Worm (Caenorhabditis elegans) whole organism, L1 larva: Measurements from ENCODE around the gene F46B3.16.

ENCODE experiments used
- C04F5.9 ChIP-seq: sonication (generic microtip); optimal IDR thresholded peaks from 2 replicates; lab custom pipeline; 2016; ENCODE audit warnings: missing genetic modification characterization, missing compliant biosample characterization
- C16A3.4 ChIP-seq: fragments of 150-350 bp; optimal IDR thresholded peaks from 2 replicates; lab custom pipeline; 2014; ENCODE audit warnings: missing biosample characterization, missing genetic modification characterization
- Y116A8C.19 ChIP-seq: sonication (generic microtip); optimal IDR thresholded peaks from 2 replicates; lab custom pipeline; 2016; ENCODE audit warnings: missing compliant biosample characterization, missing genetic modification characterization, borderline replicate concordance
- aha-1 ChIP-seq: fragments of 150-350 bp; optimal IDR thresholded peaks from 2 replicates; lab custom pipeline; 2014; ENCODE audit warnings: missing biosample characterization, missing genetic modification characterization
- alr-1 ChIP-seq: fragments of 200-800 bp; sonication (Bioruptor generic); optimal IDR thresholded peaks from 2 replicates; lab custom pipeline; 2018; ENCODE audit warnings: borderline replicate concordance, mild to moderate bottlenecking, missing genetic modification characterization, missing compliant biosample characterization
- ama-1 ChIP-seq: fragments of 150-350 bp; optimal IDR thresholded peaks from 2 replicates; lab custom pipeline; 2014
- blmp-1 ChIP-seq: fragments of 150-350 bp; optimal IDR thresholded peaks from 2 replicates; lab custom pipeline; 2014; ENCODE audit warnings: missing biosample characterization, missing genetic modification characterization
- ceh-8 ChIP-seq: fragments of 200-800 bp; sonication (Bioruptor generic); optimal IDR thresholded peaks from 2 replicates; lab custom pipeline; 2018; ENCODE audit warnings: mild to moderate bottlenecking, missing genetic modification characterization, moderate library complexity, missing compliant biosample characterization
- ceh-90 ChIP-seq: sonication (generic microtip); optimal IDR thresholded peaks from 2 replicates; lab custom pipeline; 2016; ENCODE audit warnings: missing genetic modification characterization, missing compliant biosample characterization
- dsc-1 ChIP-seq: sonication (generic microtip); optimal IDR thresholded peaks from 2 replicates; lab custom pipeline; 2016; ENCODE audit warnings: mild to moderate bottlenecking, missing genetic modification characterization, missing compliant biosample characterization
- efl-3 ChIP-seq: fragments of 200-800 bp; sonication (Bioruptor generic); optimal IDR thresholded peaks from 2 replicates; lab custom pipeline; 2018; ENCODE audit warnings: mild to moderate bottlenecking, missing genetic modification characterization, missing compliant biosample characterization
- egl-13 ChIP-seq: sonication (generic microtip); optimal IDR thresholded peaks from 2 replicates; lab custom pipeline; 2016; ENCODE audit warnings: missing genotype, missing genetic modification reagents, missing genetic modification characterization, missing compliant biosample characterization
- ets-5 ChIP-seq: fragments of 200-800 bp; sonication (Bioruptor generic); IDR thresholded peaks from 2 replicates; pipeline ENCODE4 v1.3.6; 2022; ENCODE audit warnings: missing genetic modification characterization, missing compliant biosample characterization
- fkh-10 ChIP-seq: sonication (generic microtip); optimal IDR thresholded peaks from 2 replicates; lab custom pipeline; 2017; ENCODE audit warnings: missing biosample characterization, missing genetic modification reagents, missing genetic modification characterization
- fos-1 ChIP-seq: fragments of 150-350 bp; optimal IDR thresholded peaks from 2 replicates; lab custom pipeline; 2014; ENCODE audit warnings: missing biosample characterization, missing genetic modification characterization
- hlh-17 ChIP-seq: fragments of 200-800 bp; sonication (Bioruptor generic); optimal IDR thresholded peaks from 2 replicates; lab custom pipeline; 2018; ENCODE audit warnings: missing genetic modification characterization, mild to moderate bottlenecking, missing compliant biosample characterization, moderate library complexity, borderline replicate concordance
- hlh-4 ChIP-seq: sonication (generic microtip); optimal IDR thresholded peaks from 2 replicates; lab custom pipeline; 2016; ENCODE audit warnings: mild to moderate bottlenecking, missing genetic modification characterization, missing compliant biosample characterization
- hpl-2 ChIP-seq: fragments of 150-350 bp; optimal IDR thresholded peaks from 2 replicates; lab custom pipeline; 2014; ENCODE audit warnings: missing biosample characterization, missing genetic modification reagents, missing genetic modification characterization
- jun-1 ChIP-seq: fragments of 150-350 bp; optimal IDR thresholded peaks from 2 replicates; lab custom pipeline; 2014; ENCODE audit warnings: missing biosample characterization, missing genetic modification reagents, missing genetic modification characterization
- lsy-2 ChIP-seq, 2 experiments: fragments of 150-350 bp; optimal IDR thresholded peaks; 2 replicates each; lab custom pipeline; 2014; ENCODE audit warnings: missing biosample characterization in 2 of 2, missing genetic modification characterization in 2 of 2
- mdl-1 ChIP-seq, 2 experiments: fragments of 150-350 bp; optimal IDR thresholded peaks; 2 replicates each; lab custom pipeline; 2014 to 2017; ENCODE audit warnings: missing biosample characterization in 2 of 2, missing genetic modification characterization in 2 of 2, inconsistent platforms in 1 of 2
- mef-2 ChIP-seq: fragments of 150-350 bp; optimal IDR thresholded peaks from 2 replicates; lab custom pipeline; 2014; ENCODE audit warnings: missing biosample characterization, missing genetic modification characterization
- mep-1 ChIP-seq: fragments of 150-350 bp; optimal IDR thresholded peaks from 2 replicates; lab custom pipeline; 2014; ENCODE audit warnings: missing biosample characterization, missing genetic modification characterization
- nhr-12 ChIP-seq: sonication (generic microtip); optimal IDR thresholded peaks from 2 replicates; lab custom pipeline; 2017; ENCODE audit warnings: missing biosample characterization, missing genetic modification characterization
- nhr-47 ChIP-seq: sonication (generic microtip); optimal IDR thresholded peaks from 2 replicates; lab custom pipeline; 2016; ENCODE audit warnings: mild to moderate bottlenecking, missing genetic modification characterization, moderate library complexity, missing compliant biosample characterization
- nhr-76 ChIP-seq: sonication (generic microtip); optimal IDR thresholded peaks from 2 replicates; lab custom pipeline; 2017; ENCODE audit warnings: missing biosample characterization, missing genetic modification characterization
- nhr-77 ChIP-seq: fragments of 150-350 bp; optimal IDR thresholded peaks from 2 replicates; lab custom pipeline; 2014; ENCODE audit warnings: missing biosample characterization, missing genetic modification characterization
- nhr-90 ChIP-seq: sonication (generic microtip); optimal IDR thresholded peaks from 2 replicates; lab custom pipeline; 2016; ENCODE audit warnings: mild to moderate bottlenecking, missing genetic modification characterization, missing compliant biosample characterization; ENCODE audit not compliant: poor library complexity
- pag-3 ChIP-seq: sonication (generic microtip); optimal IDR thresholded peaks from 2 replicates; lab custom pipeline; 2017; ENCODE audit warnings: missing genetic modification characterization, mild to moderate bottlenecking, missing compliant biosample characterization, antibody characterized with exemption, borderline replicate concordance; ENCODE audit not compliant: insufficient read depth
- snu-23 ChIP-seq: sonication (generic microtip); optimal IDR thresholded peaks from 2 replicates; lab custom pipeline; 2016; ENCODE audit warnings: missing genetic modification characterization, missing compliant biosample characterization
- tbx-2 ChIP-seq: sonication (generic microtip); optimal IDR thresholded peaks from 2 replicates; lab custom pipeline; 2016; ENCODE audit warnings: missing genetic modification characterization, missing compliant biosample characterization
- tlp-1 ChIP-seq: fragments of 150-350 bp; optimal IDR thresholded peaks from 2 replicates; lab custom pipeline; 2014; ENCODE audit warnings: missing biosample characterization, missing genetic modification characterization
- unc-98 ChIP-seq: fragments of 200-800 bp; sonication (Bioruptor generic); IDR thresholded peaks from 2 replicates; pipeline ENCODE4 v1.3.6; 2022; ENCODE audit warnings: missing genetic modification characterization, missing compliant biosample characterization
- zag-1 ChIP-seq: fragments of 150-350 bp; optimal IDR thresholded peaks from 2 replicates; lab custom pipeline; 2014; ENCODE audit warnings: missing biosample characterization, missing genetic modification characterization
- ztf-4 ChIP-seq: fragments of 150-350 bp; optimal IDR thresholded peaks from 2 replicates; lab custom pipeline; 2014; ENCODE audit warnings: missing biosample characterization, missing genetic modification characterization

The F46B3.16 gene

DNA sequence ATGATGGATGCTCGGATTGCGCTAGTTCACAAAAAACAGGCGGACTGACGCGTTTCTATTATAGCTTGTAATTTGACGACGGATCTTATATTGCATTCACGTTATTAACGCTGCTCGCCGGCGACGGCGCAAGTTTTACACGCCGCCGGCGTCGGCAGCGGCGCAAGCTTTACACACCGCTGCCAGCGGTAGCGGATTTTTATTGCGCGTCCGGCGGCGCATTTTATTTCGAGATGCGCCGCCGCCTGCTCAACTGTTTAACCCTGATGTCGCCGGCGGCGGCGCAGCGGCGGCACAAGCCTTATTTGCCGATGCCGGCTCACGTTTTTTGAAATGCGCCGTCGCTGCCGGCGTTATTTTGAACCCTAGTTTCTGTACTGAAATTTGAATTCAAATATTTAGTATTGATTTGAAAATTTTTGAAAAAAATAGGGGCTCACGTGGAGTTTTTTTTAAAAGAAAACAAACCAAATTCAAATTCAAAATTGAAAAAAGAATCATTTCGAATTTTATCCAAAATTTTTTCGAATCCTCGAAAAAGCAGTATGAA lies 29.7 kb upstream of the F46B3.16 start, which contains the start of gene ttr-57:
Gene ttr-57 (plus strand): TSS at position 500 of the 550 bp plus-strand sequence.
- TF ChIP-seq fkh-10 (GFP tag; lab: Kevin White, UChicago) (no peak), efl-3 (GFP tag; lab: Kevin White, UChicago) (no peak), C16A3.4 (tag; lab: Kevin White, UChicago) (no peak), ceh-8 (GFP tag; lab: Kevin White, UChicago) (no peak), pag-3 (no peak), tlp-1 (tag; lab: Kevin White, UChicago) (no peak), C04F5.9 (tag; lab: Kevin White, UChicago) (no peak), unc-98 (GFP tag; lab: Robert Waterston, UW) (no peak), dsc-1 (tag; lab: Kevin White, UChicago) (no peak), mep-1 (tag; lab: Kevin White, UChicago) (no peak), ztf-4 (tag; lab: Kevin White, UChicago) (no peak), Y116A8C.19 (tag; lab: Kevin White, UChicago) (no peak), nhr-47 (tag; lab: Kevin White, UChicago) (no peak), ceh-90 (tag; lab: Kevin White, UChicago) (no peak), ama-1 (lab: Kevin White, UChicago) (no peak), hlh-4 (tag; lab: Kevin White, UChicago) (no peak), blmp-1 (tag; lab: Kevin White, UChicago) (no peak), hlh-17 (GFP tag; lab: Kevin White, UChicago) (no peak), ets-5 (GFP tag; lab: Robert Waterston, UW) (no peak)

ce11 chrV:20606617-20607016 lies 27.8 kb upstream of the F46B3.16 start, which contains the start of gene F46B3.23:
Gene F46B3.23, minus strand, starts transcription at chrV:20606717.
- peak; percentile 65 for TF ChIP-seq dsc-1 (tag; lab: Kevin White, UChicago)
- TF ChIP-seq jun-1 (tag; lab: Kevin White, UChicago) = no peak

DNA sequence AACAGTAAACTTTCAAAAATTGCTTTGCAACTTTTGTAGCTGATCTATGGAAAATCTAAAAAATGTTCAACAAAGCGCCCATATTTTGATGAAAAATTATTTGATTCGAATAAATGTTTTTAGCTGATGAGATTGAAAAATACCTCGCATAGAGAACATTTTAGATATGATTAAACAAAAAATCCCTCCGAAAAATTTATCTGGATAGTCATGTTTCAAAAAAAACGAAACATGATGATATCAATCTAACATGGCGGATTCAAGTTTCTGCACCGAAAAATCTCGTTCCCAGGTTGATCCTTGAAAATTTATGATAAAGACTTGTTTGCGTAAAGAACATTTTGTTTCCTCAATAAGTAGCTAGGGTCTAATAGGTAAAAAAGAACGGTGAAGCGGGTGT lies 25.7 kb upstream of the F46B3.16 start, which contains the start of gene ttr-12:
Gene ttr-12 (minus strand): TSS at position 101 of the 400 bp plus-strand sequence.
- TF ChIP-seq nhr-76 (tag; lab: Kevin White, UChicago) = no peak
- no peak for TF ChIP-seq lsy-2 (tag; optimal IDR thresholded peaks at IDR 0.05; lab: Kevin White, UChicago)

- TF ChIP-seq alr-1 (tag; lab: Kevin White, UChicago) (no peak), ets-5 (GFP tag; lab: Robert Waterston, UW) (no peak), mdl-1 (tag; optimal IDR thresholded peaks at IDR 0.05; lab: Kevin White, UChicago) (no peak), hlh-17 (GFP tag; lab: Kevin White, UChicago) (no peak), zag-1 (tag; lab: Kevin White, UChicago) (no peak)
Measured at ce11 chrV:20609494-20609893, 24.9 kb upstream of the F46B3.16 start, which contains the start of gene grd-2. Gene grd-2, plus strand, starts transcription at chrV:20609794.

DNA sequence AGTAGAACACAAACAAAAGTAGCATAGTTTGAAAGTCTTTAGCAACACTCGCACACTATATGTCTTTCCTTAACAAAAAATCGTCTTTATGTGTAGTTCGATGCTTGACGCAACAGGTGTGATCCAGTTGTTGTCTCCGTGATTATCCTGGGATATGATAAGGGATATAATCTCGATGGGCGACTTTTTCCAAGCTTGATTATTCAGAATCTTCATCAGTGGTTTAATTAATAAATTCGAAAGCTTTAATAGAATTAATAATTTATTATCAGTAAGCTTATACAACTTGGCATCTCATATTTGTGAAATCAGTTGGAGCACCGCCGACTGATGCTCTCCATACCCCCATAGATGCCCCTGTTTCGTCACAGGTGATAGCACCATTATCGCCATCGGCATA lies 15.8 kb upstream of the F46B3.16 start, which contains the start of gene F46B3.7:
Gene F46B3.7 (minus strand): TSS at position 101 of the 400 bp plus-strand sequence.
- no peak for TF ChIP-seq nhr-77
- no peak for TF ChIP-seq nhr-47 (tag; lab: Kevin White, UChicago)
- no peak for TF ChIP-seq fos-1
- no peak for TF ChIP-seq ceh-90 (tag; lab: Kevin White, UChicago)

- TF ChIP-seq alr-1 (tag; lab: Kevin White, UChicago) (no peak), snu-23 (no peak), tbx-2 (no peak), mef-2 (no peak), nhr-90 (no peak), hpl-2 (GFP tag; lab: Kevin White, UChicago) (no peak), aha-1 (tag; lab: Kevin White, UChicago) (no peak), nhr-47 (tag; lab: Kevin White, UChicago) (no peak), nhr-12 (tag; lab: Kevin White, UChicago) (no peak), egl-13 (tag; lab: Kevin White, UChicago) (no peak)
Measured at ce11 chrV:20623060-20623459, 11.4 kb upstream of the F46B3.16 start, which contains the start of gene F46B3.8. Gene F46B3.8, minus strand, starts transcription at chrV:20623160.
